Fruit fly (Drosophila melanogaster): ENCODE data around the gene CG1764.
A peak's percentile ranks its signal among the peaks of the same experiment; 100 is the strongest.

The CG1764 gene

DNA sequence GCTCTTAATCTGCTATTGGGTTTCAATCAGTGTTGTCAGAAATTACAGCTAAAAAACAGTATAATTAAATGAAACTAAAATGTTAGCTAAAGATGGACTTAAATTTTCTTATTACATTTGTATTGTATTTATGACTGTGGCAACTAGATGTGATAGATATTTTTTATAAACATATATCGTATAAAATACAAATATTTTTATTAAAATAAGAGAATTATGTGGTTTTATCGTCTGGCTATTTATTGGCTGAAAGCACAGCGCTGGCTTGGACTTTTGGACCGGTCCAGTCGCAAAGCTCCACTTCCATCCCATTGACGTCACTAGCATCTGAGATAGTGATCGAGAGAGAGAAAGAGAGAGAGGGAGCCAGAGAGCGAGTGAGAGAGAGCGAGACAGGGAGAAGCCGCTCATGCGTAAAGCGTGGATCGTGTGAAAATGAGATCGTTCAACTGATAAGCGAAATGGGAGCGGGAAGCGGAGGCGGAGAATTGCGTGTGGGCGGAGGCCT is 17.2 kb upstream of the CG1764 start:
- TF ChIP-seq esn (GFP tag; optimal IDR thresholded peaks at IDR 0.05), result peak; percentile 53
- TF ChIP-seq cyc (GFP tag; optimal IDR thresholded peaks at IDR 0.05), result peak; percentile 27
- TF ChIP-seq CG11294 (GFP tag; IDR thresholded peaks at IDR 0.05), result no peak
- TF ChIP-seq CG9139 (GFP tag; optimal IDR thresholded peaks at IDR 0.05), result peak; percentile 98
- peak; percentile 87 for TF ChIP-seq spab (GFP tag; optimal IDR thresholded peaks at IDR 0.05)
- TF ChIP-seq CG1621 (tag; optimal IDR thresholded peaks at IDR 0.05), result peak; percentile 80
- TF ChIP-seq vri (GFP tag; optimal IDR thresholded peaks at IDR 0.05), result peak; percentile 47
- TF ChIP-seq CG31627 (GFP tag; optimal IDR thresholded peaks at IDR 0.05), result no peak
- peak; percentile 62 for TF ChIP-seq Lpt (GFP tag; optimal IDR thresholded peaks at IDR 0.05)
- TF ChIP-seq CG6792 (GFP tag; optimal IDR thresholded peaks at IDR 0.05), result peak; percentile 28
- TF ChIP-seq acj6 (GFP tag; optimal IDR thresholded peaks at IDR 0.05), result peak; percentile 57
- no peak for TF ChIP-seq fkh (GFP tag; optimal IDR thresholded peaks at IDR 0.05)
- peak; percentile 59 for TF ChIP-seq CG11762 (GFP tag; optimal IDR thresholded peaks at IDR 0.05; ENCODE audit: insufficient read depth)
- TF ChIP-seq CG6854 (GFP tag; optimal IDR thresholded peaks at IDR 0.05), result peak; percentile 98
- TF ChIP-seq CG11902 (GFP tag; optimal IDR thresholded peaks at IDR 0.05), result no peak
- peak; percentile 71 to 77 for TF ChIP-seq salr (GFP tag; optimal IDR thresholded peaks at IDR 0.05)
- peak; percentile 83 for TF ChIP-seq CG32006 (GFP tag; optimal IDR thresholded peaks at IDR 0.05)
- peak; percentile 72 for TF ChIP-seq CG8632 (GFP tag; optimal IDR thresholded peaks at IDR 0.05)
- TF ChIP-seq Ets21C (GFP tag; optimal IDR thresholded peaks at IDR 0.05), result no peak
- TF ChIP-seq Eip75B (GFP tag; optimal IDR thresholded peaks at IDR 0.05), result peak; percentile 18
- TF ChIP-seq Met (GFP tag; optimal IDR thresholded peaks at IDR 0.05), result peak; percentile 67
- TF ChIP-seq CG8119 (GFP tag; IDR thresholded peaks at IDR 0.05), result peak; percentile 79
- TF ChIP-seq fd85E (GFP tag; optimal IDR thresholded peaks at IDR 0.05), result no peak
- TF ChIP-seq CG34406 (GFP tag; optimal IDR thresholded peaks at IDR 0.05), result peak; percentile 64
- TF ChIP-seq ss (GFP tag; optimal IDR thresholded peaks at IDR 0.05), result peak; percentile 99
- no peak for TF ChIP-seq Hr39 (GFP tag; optimal IDR thresholded peaks at IDR 0.05)
- peak; percentile 69 for TF ChIP-seq achi (GFP tag; optimal IDR thresholded peaks at IDR 0.05)
- peak; percentile 37 for TF ChIP-seq Hr4 (GFP tag; optimal IDR thresholded peaks at IDR 0.05)
- TF ChIP-seq CG8319 (GFP tag; optimal IDR thresholded peaks at IDR 0.05), result peak; percentile 41
- peak; percentile 70 for TF ChIP-seq OdsH (GFP tag; optimal IDR thresholded peaks at IDR 0.05)
- peak; percentile 86 for TF ChIP-seq CG3032 (tag; optimal IDR thresholded peaks at IDR 0.05)
- TF ChIP-seq CG6163 (GFP tag; IDR thresholded peaks at IDR 0.05), result peak; percentile 72; the same call in 2 of the 3 replicates
- peak; percentile 83 for TF ChIP-seq svp (GFP tag)
- TF ChIP-seq topi (GFP tag; optimal IDR thresholded peaks at IDR 0.05), result peak; percentile 65
- peak; percentile 89 for TF ChIP-seq CG10669 (GFP tag; optimal IDR thresholded peaks at IDR 0.05)
- TF ChIP-seq Smox (GFP tag; optimal IDR thresholded peaks at IDR 0.05), result peak; percentile 26
- peak; percentile 89 for TF ChIP-seq Ets96B (tag; optimal IDR thresholded peaks at IDR 0.05)
- peak; percentile 32 for TF ChIP-seq lz (GFP tag; optimal IDR thresholded peaks at IDR 0.05)
- peak; percentile 32; the same call in 1 of the 2 replicates for TF ChIP-seq Gug (GFP tag; IDR thresholded peaks at IDR 0.05)
- peak; percentile 85 for TF ChIP-seq Eip78C (GFP tag)
- TF ChIP-seq CG3919 (GFP tag; optimal IDR thresholded peaks at IDR 0.05), result peak; percentile 68
- peak; percentile 75 for TF ChIP-seq Blimp-1 (GFP tag; optimal IDR thresholded peaks at IDR 0.05)
- TF ChIP-seq Hr38 (GFP tag; optimal IDR thresholded peaks at IDR 0.05), result no peak
- peak; percentile 54 for TF ChIP-seq CG4318 (GFP tag; optimal IDR thresholded peaks at IDR 0.05)
- peak; percentile 21 for TF ChIP-seq fd59A (GFP tag; optimal IDR thresholded peaks at IDR 0.05)
- peak; percentile 19 for TF ChIP-seq CG10631 (GFP tag; optimal IDR thresholded peaks at IDR 0.05)
- TF ChIP-seq Sox15 (GFP tag; optimal IDR thresholded peaks at IDR 0.05), result no peak
- TF ChIP-seq CG6808 (GFP tag; optimal IDR thresholded peaks at IDR 0.05), result peak; percentile 94
- TF ChIP-seq CG16779 (tag; optimal IDR thresholded peaks at IDR 0.05), result peak; percentile 92
- peak; percentile 65 for TF ChIP-seq dac (GFP tag; optimal IDR thresholded peaks at IDR 0.05)
- peak; percentile 89 for TF ChIP-seq dsx (GFP tag; optimal IDR thresholded peaks at IDR 0.05; ENCODE audit: poor library complexity, severe bottlenecking)
